Fruit fly (Drosophila melanogaster) whole organism, embryonic: Measurements from ENCODE around the gene CG9664.
A peak's percentile ranks its signal among the peaks of the same experiment; 100 is the strongest.

Source experiments
- ATbp ChIP-seq: fragments of 200-800 bp; sonication (Bioruptor generic); optimal IDR thresholded peaks from 2 replicates; lab custom pipeline; 2017; ENCODE audit warnings: missing biosample characterization, mild to moderate bottlenecking, missing genetic modification characterization, missing genetic modification reagents
- Asciz ChIP-seq: fragments of 200-800 bp; sonication (Bioruptor generic); optimal IDR thresholded peaks from 2 replicates; lab custom pipeline; 2017; ENCODE audit warnings: missing biosample characterization, mild to moderate bottlenecking, missing genetic modification characterization, missing genetic modification reagents
- Bdp1 ChIP-seq: fragments of 200-800 bp; sonication (Bioruptor generic); optimal IDR thresholded peaks from 3 replicates; lab custom pipeline; 2016; ENCODE audit warnings: missing biosample characterization, missing genetic modification characterization
- BtbVII ChIP-seq: fragments of 200-800 bp; sonication (Bioruptor generic); optimal IDR thresholded peaks from 3 replicates; lab custom pipeline; 2017; ENCODE audit warnings: missing biosample characterization, mild to moderate bottlenecking, missing genetic modification characterization
- CG10543 ChIP-seq: fragments of 200-800 bp; sonication (Bioruptor generic); optimal IDR thresholded peaks from 3 replicates; lab custom pipeline; 2017; ENCODE audit warnings: missing biosample characterization, mild to moderate bottlenecking, missing genetic modification characterization, moderate library complexity
- CG10654 ChIP-seq: fragments of 200-800 bp; sonication (Bioruptor generic); optimal IDR thresholded peaks from 2 replicates; lab custom pipeline; 2016; ENCODE audit warnings: missing biosample characterization, missing genetic modification characterization
- CG12219 ChIP-seq: fragments of 200-800 bp; sonication (Bioruptor generic); optimal IDR thresholded peaks from 3 replicates; lab custom pipeline; 2018; ENCODE audit warnings: missing biosample characterization, mild to moderate bottlenecking, missing genetic modification characterization
- CG1233 ChIP-seq: fragments of 200-800 bp; sonication (Bioruptor generic); optimal IDR thresholded peaks from 4 replicates; lab custom pipeline; 2018; ENCODE audit warnings: missing biosample characterization, mild to moderate bottlenecking, missing genetic modification characterization
- CG12659 ChIP-seq: fragments of 200-800 bp; sonication (Bioruptor generic); optimal IDR thresholded peaks from 3 replicates; lab custom pipeline; 2017; ENCODE audit warnings: mild to moderate bottlenecking, missing biosample characterization, missing genetic modification reagents, missing genetic modification characterization
- CG12769 ChIP-seq: fragments of 200-800 bp; sonication (Bioruptor generic); optimal IDR thresholded peaks from 2 replicates; lab custom pipeline; 2019; ENCODE audit warnings: missing biosample characterization, mild to moderate bottlenecking, missing genetic modification characterization, moderate library complexity
- CG13287 ChIP-seq: fragments of 200-800 bp; sonication (Bioruptor generic); IDR thresholded peaks from 2 replicates; pipeline ENCODE4 v1.3.6; 2022; ENCODE audit warnings: missing biosample characterization, missing genetic modification characterization; ENCODE audit not compliant: partially characterized antibody
- CG13894 ChIP-seq: fragments of 200-800 bp; sonication (Bioruptor generic); optimal IDR thresholded peaks from 3 replicates; lab custom pipeline; 2018; ENCODE audit warnings: missing biosample characterization, mild to moderate bottlenecking, missing genetic modification characterization, moderate library complexity
- CG2875 ChIP-seq: fragments of 200-800 bp; sonication (Bioruptor generic); optimal IDR thresholded peaks from 2 replicates; lab custom pipeline; 2017; ENCODE audit warnings: missing biosample characterization, mild to moderate bottlenecking, missing genetic modification characterization, missing genetic modification reagents
- CG31224 ChIP-seq: fragments of 200-800 bp; sonication (Bioruptor generic); IDR thresholded peaks from 2 replicates; pipeline ENCODE4 v1.3.6; 2022; ENCODE audit warnings: missing biosample characterization, missing genetic modification characterization
- CG31365 ChIP-seq: fragments of 200-800 bp; sonication (Bioruptor generic); optimal IDR thresholded peaks from 2 replicates; lab custom pipeline; 2018; ENCODE audit warnings: missing biosample characterization, mild to moderate bottlenecking, missing genetic modification characterization
- CG3407 ChIP-seq: fragments of 200-800 bp; sonication (Bioruptor generic); optimal IDR thresholded peaks from 2 replicates; lab custom pipeline; 2018; ENCODE audit warnings: missing biosample characterization, mild to moderate bottlenecking, missing genetic modification characterization
- CG4328 ChIP-seq: fragments of 200-800 bp; sonication (Bioruptor generic); optimal IDR thresholded peaks from 3 replicates; lab custom pipeline; 2017; ENCODE audit warnings: missing biosample characterization, missing genetic modification reagents, missing genetic modification characterization
- CG4707 ChIP-seq: fragments of 200-800 bp; sonication (Bioruptor generic); optimal IDR thresholded peaks from 2 replicates; lab custom pipeline; 2018; ENCODE audit warnings: missing biosample characterization, mild to moderate bottlenecking, missing genetic modification characterization, moderate library complexity
- CG5180 ChIP-seq: fragments of 200-800 bp; sonication (Bioruptor generic); optimal IDR thresholded peaks from 3 replicates; lab custom pipeline; 2017; ENCODE audit warnings: missing biosample characterization, missing genetic modification characterization, mild to moderate bottlenecking, moderate library complexity, missing genetic modification reagents
- CG6765 ChIP-seq: fragments of 200-800 bp; sonication (Bioruptor generic); optimal IDR thresholded peaks from 3 replicates; lab custom pipeline; 2017; ENCODE audit warnings: missing biosample characterization, mild to moderate bottlenecking, missing genetic modification characterization
- CG7372 ChIP-seq: fragments of 200-800 bp; sonication (Bioruptor generic); IDR thresholded peaks from 2 replicates; pipeline ENCODE4 v1.3.6; 2022; ENCODE audit warnings: missing biosample characterization, missing genetic modification characterization
- CG8089 ChIP-seq: fragments of 200-800 bp; sonication (Bioruptor generic); optimal IDR thresholded peaks from 3 replicates; lab custom pipeline; 2016; ENCODE audit warnings: missing biosample characterization, missing genetic modification characterization
- CG9215 ChIP-seq: fragments of 200-800 bp; sonication (Bioruptor generic); IDR thresholded peaks from 2 replicates; pipeline ENCODE4 v1.3.6; 2022; ENCODE audit warnings: missing biosample characterization, missing genetic modification characterization
- CrebB ChIP-seq: fragments of 200-800 bp; sonication (Bioruptor generic); optimal IDR thresholded peaks from 3 replicates; lab custom pipeline; 2018; ENCODE audit warnings: missing biosample characterization, mild to moderate bottlenecking, missing genetic modification characterization
- Fer1 ChIP-seq: fragments of 200-800 bp; sonication (Bioruptor generic); optimal IDR thresholded peaks from 2 replicates; lab custom pipeline; 2017; ENCODE audit warnings: missing biosample characterization, mild to moderate bottlenecking, missing genetic modification characterization
- Fer3 ChIP-seq: fragments of 200-800 bp; sonication (Bioruptor generic); optimal IDR thresholded peaks from 2 replicates; lab custom pipeline; 2018; ENCODE audit warnings: missing biosample characterization, mild to moderate bottlenecking, missing genetic modification characterization, moderate library complexity
- Gsc ChIP-seq: fragments of 200-800 bp; sonication (Bioruptor generic); IDR thresholded peaks from 2 replicates; pipeline ENCODE4 v1.3.6; 2022; ENCODE audit warnings: missing biosample characterization, missing genetic modification characterization
- HLHmδ ChIP-seq: fragments of 200-800 bp; sonication (Bioruptor generic); optimal IDR thresholded peaks from 2 replicates; lab custom pipeline; 2018; ENCODE audit warnings: missing biosample characterization, mild to moderate bottlenecking, missing genetic modification characterization, moderate library complexity
- Hey ChIP-seq: fragments of 200-800 bp; sonication (Bioruptor generic); optimal IDR thresholded peaks from 3 replicates; lab custom pipeline; 2018; ENCODE audit warnings: missing biosample characterization, mild to moderate bottlenecking, missing genetic modification characterization
- MTF-1 ChIP-seq: fragments of 200-800 bp; sonication (Bioruptor generic); optimal IDR thresholded peaks from 2 replicates; lab custom pipeline; 2018; ENCODE audit warnings: missing biosample characterization, mild to moderate bottlenecking, missing genetic modification characterization, borderline replicate concordance
- Trl ChIP-seq, 3 experiments: fragments of >200 bp in 2 of 3; fragments of 200-800 bp in 1 of 3; sonication (Bioruptor generic) in 1 of 3; optimal IDR thresholded peaks; 2 replicates in 1 of 3; 3 replicates in 2 of 3; lab custom pipeline; 2016 to 2017; ENCODE audit warnings: missing biosample characterization in 1 of 3, missing genetic modification characterization in 1 of 3
- Vsx1 ChIP-seq: fragments of 200-800 bp; sonication (Bioruptor generic); optimal IDR thresholded peaks from 2 replicates; lab custom pipeline; 2017; ENCODE audit warnings: missing biosample characterization, mild to moderate bottlenecking, missing genetic modification characterization, missing genetic modification reagents
- YL-1 ChIP-seq: fragments of 200-800 bp; sonication (Bioruptor generic); optimal IDR thresholded peaks from 3 replicates; lab custom pipeline; 2017; ENCODE audit warnings: missing biosample characterization, mild to moderate bottlenecking, missing genetic modification characterization
- aop ChIP-seq: fragments of 200-800 bp; sonication (Bioruptor generic); IDR thresholded peaks from 2 replicates; pipeline ENCODE4 v1.3.6; 2022; ENCODE audit warnings: missing biosample characterization, missing genetic modification characterization
- bbx ChIP-seq: fragments of 200-800 bp; sonication (Bioruptor generic); IDR thresholded peaks from 2 replicates; pipeline ENCODE4 v1.3.6; 2022; ENCODE audit warnings: missing biosample characterization, missing genetic modification characterization; ENCODE audit not compliant: partially characterized antibody
- chinmo ChIP-seq: fragments of 200-800 bp; sonication (Bioruptor generic); IDR thresholded peaks from 4 replicates; pipeline ENCODE4 v1.3.6; 2022; ENCODE audit warnings: missing biosample characterization, missing genetic modification characterization; ENCODE audit not compliant: partially characterized antibody
- cwo ChIP-seq: fragments of 200-800 bp; sonication (Bioruptor generic); optimal IDR thresholded peaks from 3 replicates; lab custom pipeline; 2017; ENCODE audit warnings: missing biosample characterization, missing genetic modification characterization, mild to moderate bottlenecking, moderate library complexity, missing genetic modification reagents
- fd64A ChIP-seq: fragments of 200-800 bp; sonication (Bioruptor generic); optimal IDR thresholded peaks from 3 replicates; lab custom pipeline; 2018; ENCODE audit warnings: missing biosample characterization, mild to moderate bottlenecking, missing genetic modification characterization
- gro ChIP-seq: fragments of 200-800 bp; sonication (Bioruptor generic); optimal IDR thresholded peaks from 2 replicates; lab custom pipeline; 2016; ENCODE audit warnings: missing biosample characterization, missing genetic modification characterization
- klu ChIP-seq: fragments of 200-800 bp; sonication (Bioruptor generic); IDR thresholded peaks from 2 replicates; pipeline ENCODE4 v1.3.6; 2022; ENCODE audit warnings: missing biosample characterization, missing genetic modification characterization
- lab ChIP-seq: fragments of 200-800 bp; sonication (Bioruptor generic); optimal IDR thresholded peaks from 3 replicates; lab custom pipeline; 2017; ENCODE audit warnings: missing biosample characterization, missing genetic modification characterization, mild to moderate bottlenecking, moderate library complexity, missing genetic modification reagents
- nau ChIP-seq: fragments of 200-800 bp; sonication (Bioruptor generic); optimal IDR thresholded peaks from 3 replicates; lab custom pipeline; 2017; ENCODE audit warnings: missing biosample characterization, mild to moderate bottlenecking, missing genetic modification characterization, missing genetic modification reagents
- nom ChIP-seq: fragments of 200-800 bp; sonication (Bioruptor generic); optimal IDR thresholded peaks from 2 replicates; lab custom pipeline; 2017; ENCODE audit warnings: missing biosample characterization, missing genetic modification characterization, mild to moderate bottlenecking, moderate library complexity, missing genetic modification reagents
- onecut ChIP-seq: fragments of 200-800 bp; sonication (Bioruptor generic); IDR thresholded peaks from 2 replicates; pipeline ENCODE4 v1.3.6; 2022; ENCODE audit warnings: missing biosample characterization, missing genetic modification characterization
- pfk ChIP-seq: fragments of 200-800 bp; sonication (Bioruptor generic); optimal IDR thresholded peaks from 2 replicates; lab custom pipeline; 2018; ENCODE audit warnings: missing biosample characterization, mild to moderate bottlenecking, missing genetic modification characterization, moderate library complexity
- schlank ChIP-seq: fragments of 200-800 bp; sonication (Bioruptor generic); optimal IDR thresholded peaks from 2 replicates; lab custom pipeline; 2018; ENCODE audit warnings: missing biosample characterization, mild to moderate bottlenecking, missing genetic modification characterization
- scrt ChIP-seq: fragments of 200-800 bp; sonication (Bioruptor generic); optimal IDR thresholded peaks from 2 replicates; lab custom pipeline; 2018; ENCODE audit warnings: missing biosample characterization, mild to moderate bottlenecking, missing genetic modification characterization, moderate library complexity
- slou ChIP-seq: fragments of 200-800 bp; sonication (Bioruptor generic); optimal IDR thresholded peaks from 3 replicates; lab custom pipeline; 2016; ENCODE audit warnings: missing biosample characterization, missing genetic modification characterization

CG9664 gene

DNA sequence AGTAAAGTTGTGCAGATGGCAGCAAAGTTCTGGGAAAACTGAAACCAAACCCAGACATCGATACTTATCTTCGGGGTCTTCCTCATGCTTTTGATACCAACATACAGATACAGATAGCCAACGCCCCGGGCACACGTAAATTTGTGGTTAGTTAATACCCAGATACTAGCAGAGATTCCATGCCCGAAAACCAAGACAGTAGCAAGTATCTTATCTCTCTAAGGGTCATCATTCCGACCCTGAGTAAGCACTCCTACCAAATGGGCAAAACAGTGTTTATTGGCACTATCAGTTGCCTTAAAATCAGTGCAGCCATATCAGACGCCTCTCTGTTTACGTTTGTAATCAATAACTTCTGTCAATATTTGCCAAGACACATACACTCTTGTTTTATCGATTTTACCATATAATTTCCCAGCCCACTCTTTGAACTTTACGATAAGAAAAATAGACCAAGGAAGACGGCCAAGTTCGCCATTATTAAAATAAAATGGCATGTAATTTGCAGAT is 14.0 kb downstream of the CG9664 start, which contains the start of gene OtopLb (continued):
- TF ChIP-seq HLHmδ (GFP tag; lab: Kevin White, UChicago) (peak; percentile 30), CG10654 (GFP tag; lab: Kevin White, UChicago) (no peak), nau (GFP tag; lab: Kevin White, UChicago) (peak; percentile 31), lab (GFP tag; lab: Kevin White, UChicago) (peak; percentile 92), gro (GFP tag; lab: Kevin White, UChicago) (no peak), bbx (GFP tag; lab: Robert Waterston, UW) (no peak), Gsc (GFP tag; lab: Robert Waterston, UW) (no peak), onecut (GFP tag; lab: Robert Waterston, UW) (peak; percentile 60; the same call in 1 of the 2 replicates), CG4707 (GFP tag; lab: Kevin White, UChicago) (peak; percentile 15), MTF-1 (peak; percentile 62), BtbVII (peak; percentile 73), CG12659 (GFP tag; lab: Kevin White, UChicago) (peak; percentile 21), scrt (peak; percentile 30), Fer3 (tag; lab: Kevin White, UChicago) (peak; percentile 34), schlank (tag; lab: Kevin White, UChicago) (peak; percentile 45), aop (no peak), CrebB (tag; lab: Kevin White, UChicago) (peak; percentile 27), CG6765 (GFP tag; lab: Kevin White, UChicago) (peak; percentile 37), CG7372 (no peak), CG3407 (GFP tag; lab: Kevin White, UChicago) (peak; percentile 36), CG10543 (peak; percentile 52), CG13287 (no peak), pfk (GFP tag; lab: Kevin White, UChicago) (peak; percentile 13), Asciz (GFP tag; lab: Kevin White, UChicago) (peak; percentile 59), CG12769 (tag; lab: Kevin White, UChicago) (peak; percentile 33), CG31224 (GFP tag; lab: Robert Waterston, UW) (no peak), CG5180 (GFP tag; lab: Kevin White, UChicago) (peak; percentile 45), CG2875 (peak; percentile 13), Bdp1 (no peak), Trl (optimal IDR thresholded peaks at IDR 0.05; lab: Kevin White, UChicago) (no peak), Trl (GFP tag; optimal IDR thresholded peaks at IDR 0.05; lab: Kevin White, UChicago) (no peak), CG1233 (peak; percentile 68), slou (GFP tag; lab: Kevin White, UChicago) (no peak), nom (no peak), Hey (tag; lab: Kevin White, UChicago) (peak; percentile 25), Fer1 (GFP tag; lab: Kevin White, UChicago) (no peak), klu (GFP tag; lab: Robert Waterston, UW) (no peak), fd64A (GFP tag; lab: Kevin White, UChicago) (peak; percentile 50), CG12219 (GFP tag; lab: Kevin White, UChicago) (no peak), CG9215 (GFP tag; lab: Robert Waterston, UW) (no peak), CG31365 (tag; lab: Kevin White, UChicago) (peak; percentile 34), cwo (GFP tag; lab: Kevin White, UChicago) (peak; percentile 41), CG4328 (GFP tag; lab: Kevin White, UChicago) (peak; percentile 24), ATbp (GFP tag; lab: Kevin White, UChicago) (peak; percentile 59), Vsx1 (peak; percentile 53), CG13894 (tag; lab: Kevin White, UChicago) (peak; percentile 23), chinmo (GFP tag; lab: Robert Waterston, UW) (0 out of 4 replicates have a peak, but pooled peaks have one; percentile 25), CG8089 (GFP tag; lab: Kevin White, UChicago) (no peak), YL-1 (GFP tag; lab: Kevin White, UChicago) (no peak)
